Fruit fly (Drosophila melanogaster): ENCODE measurements around the gene CG8202.

Gene CG8202

DNA sequence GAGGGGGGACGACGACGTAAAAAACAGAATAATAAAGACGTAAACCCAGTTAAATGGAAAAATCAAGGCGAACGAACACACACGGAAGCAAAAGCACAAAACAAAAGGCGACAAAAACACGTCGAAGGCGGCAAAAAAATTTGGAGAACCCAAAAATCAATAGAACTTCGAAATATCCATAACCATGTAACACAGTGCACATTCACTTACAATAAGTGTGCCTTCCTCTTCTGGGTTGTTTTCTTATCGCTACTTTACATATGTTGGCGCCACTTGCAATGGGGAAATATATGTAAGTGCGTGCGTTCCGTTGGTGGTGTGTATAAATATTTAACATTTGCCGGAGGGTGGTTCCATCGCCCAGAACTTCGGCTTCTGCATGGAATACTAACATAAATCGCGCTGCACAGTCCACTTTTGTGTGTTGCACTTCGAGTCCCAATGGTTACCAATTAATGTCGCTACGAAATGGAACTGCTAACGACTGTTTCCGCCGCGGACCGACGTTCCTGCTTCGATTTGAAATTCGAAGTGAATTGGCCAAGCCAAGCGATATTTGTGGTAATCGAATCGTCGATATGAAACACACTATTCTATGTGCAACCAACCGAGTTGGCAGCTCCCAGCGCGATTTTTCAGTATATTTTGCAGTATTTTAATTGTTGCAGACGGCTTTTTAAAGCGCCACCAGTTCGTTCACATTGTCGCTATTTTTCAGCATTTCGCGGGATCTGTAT, 15.4 kb downstream of the CG8202 start, which contains the start of the genes CG9801 and Nasp (continued):
- no peak for TF ChIP-seq pan (optimal IDR thresholded peaks at IDR 0.05)
- TF ChIP-seq pan (GFP tag; optimal IDR thresholded peaks at IDR 0.05 in 1 of 2, IDR thresholded peaks at IDR 0.05 in 1 of 2), result peak in 1 of 2 experiments; percentile 35
- TF ChIP-seq CG4404 (GFP tag; IDR thresholded peaks at IDR 0.05), result no peak
- peak; percentile 71 for TF ChIP-seq CG7963 (GFP tag; IDR thresholded peaks at IDR 0.05; ENCODE audit: partially characterized antibody)
- TF ChIP-seq CG18764 (GFP tag; optimal IDR thresholded peaks at IDR 0.05), result no peak
- 0 out of 3 replicates have a peak, but pooled peaks have one; percentile 23 for TF ChIP-seq dysf (GFP tag; IDR thresholded peaks at IDR 0.05)

DNA sequence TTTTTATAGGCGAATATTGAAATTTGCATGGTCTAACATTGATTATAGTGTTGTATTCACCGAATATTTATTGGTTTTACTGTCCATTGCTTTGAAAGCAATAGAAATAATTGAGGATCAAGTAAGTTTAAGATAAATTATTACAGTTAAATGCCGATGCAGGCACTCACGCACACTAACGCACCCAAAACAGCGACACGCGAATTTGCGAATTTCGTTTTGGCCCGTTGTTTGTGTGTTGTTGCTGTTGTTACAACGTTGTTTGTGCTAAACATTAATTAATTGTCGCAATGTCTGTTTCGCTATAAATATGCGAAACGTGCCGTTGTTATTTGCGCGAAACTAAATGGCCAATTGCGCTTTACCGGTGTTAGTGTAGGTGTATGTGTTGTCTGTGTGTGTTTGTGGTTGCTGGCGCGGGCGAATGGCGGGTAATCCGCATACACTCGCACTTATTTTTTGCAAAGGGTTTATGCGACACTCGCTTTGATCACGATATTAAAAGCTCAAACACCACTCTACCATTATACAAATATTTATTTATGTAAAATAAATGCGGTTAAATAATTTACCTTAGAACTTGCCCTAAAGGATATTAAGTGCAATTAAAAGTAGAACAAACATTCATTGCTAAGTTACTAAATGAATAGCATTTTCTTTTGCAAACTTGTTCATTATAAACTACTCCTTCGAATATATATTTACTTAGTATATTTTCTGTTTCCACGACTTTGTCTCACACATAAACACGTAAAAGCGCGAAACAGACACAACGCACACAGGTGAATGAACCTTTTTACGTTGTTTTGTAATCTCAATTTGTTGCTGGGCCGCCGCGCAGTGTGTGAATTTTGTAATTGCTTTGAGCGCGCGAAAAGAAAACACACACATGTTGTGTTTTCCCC, 16.2 kb downstream of the CG8202 start:
- 0 out of 3 replicates have a peak, but pooled peaks have one; percentile 34 for TF ChIP-seq Dbx (GFP tag; IDR thresholded peaks at IDR 0.05)
- TF ChIP-seq CG9797 (GFP tag; optimal IDR thresholded peaks at IDR 0.05), result no peak
- no peak for TF ChIP-seq BEAF-32 (GFP tag; optimal IDR thresholded peaks at IDR 0.05)
- TF ChIP-seq sob (GFP tag; IDR thresholded peaks at IDR 0.05), result no peak
- TF ChIP-seq z (GFP tag; IDR thresholded peaks at IDR 0.05), result no peak
- TF ChIP-seq Drgx (GFP tag; IDR thresholded peaks at IDR 0.05), result peak; percentile 72; the same call in 1 of the 2 replicates
- no peak for TF ChIP-seq dan (GFP tag; IDR thresholded peaks at IDR 0.05)
- TF ChIP-seq CG32767 (GFP tag; IDR thresholded peaks at IDR 0.05), result no peak
- no peak for TF ChIP-seq pho (GFP tag; optimal IDR thresholded peaks at IDR 0.05)
- TF ChIP-seq CG17328 (GFP tag; IDR thresholded peaks at IDR 0.05), result no peak
- no peak for TF ChIP-seq CG13624 (GFP tag; optimal IDR thresholded peaks at IDR 0.05)
- no peak for TF ChIP-seq Mrtf (GFP tag; IDR thresholded peaks at IDR 0.05)
- TF ChIP-seq lilli (GFP tag; optimal IDR thresholded peaks at IDR 0.05), result peak; percentile 14
- no peak for TF ChIP-seq her (GFP tag; optimal IDR thresholded peaks at IDR 0.05)
- no peak for TF ChIP-seq lola (GFP tag; optimal IDR thresholded peaks at IDR 0.05)
- no peak for TF ChIP-seq NK7.1 (GFP tag; optimal IDR thresholded peaks at IDR 0.05)
- TF ChIP-seq tap (tag; optimal IDR thresholded peaks at IDR 0.05), result no peak
- TF ChIP-seq zen2 (GFP tag; IDR thresholded peaks at IDR 0.05; ENCODE audit: partially characterized antibody), result no peak
- TF ChIP-seq CG7556 (GFP tag; optimal IDR thresholded peaks at IDR 0.05), result peak; percentile 10
- no peak for TF ChIP-seq H2.0 (GFP tag; IDR thresholded peaks at IDR 0.05)
- TF ChIP-seq klu (GFP tag; IDR thresholded peaks at IDR 0.05), result no peak
- no peak for TF ChIP-seq CG15269 (tag; optimal IDR thresholded peaks at IDR 0.05)
- no peak for TF ChIP-seq Hsf (GFP tag; optimal IDR thresholded peaks at IDR 0.05)
- peak; percentile 11 for TF ChIP-seq bcd (GFP tag; optimal IDR thresholded peaks at IDR 0.05)
- no peak for TF ChIP-seq mirr (GFP tag; optimal IDR thresholded peaks at IDR 0.05)
- TF ChIP-seq sd (tag; optimal IDR thresholded peaks at IDR 0.05), result no peak
- no peak for TF ChIP-seq CG15011 (GFP tag; optimal IDR thresholded peaks at IDR 0.05)
- TF ChIP-seq GATAe (GFP tag; conservative IDR thresholded peaks at IDR 0.05), result no peak
- TF ChIP-seq otp (GFP tag; IDR thresholded peaks at IDR 0.05), result no peak
- TF ChIP-seq TFAM (GFP tag; optimal IDR thresholded peaks at IDR 0.05), result no peak
- no peak for TF ChIP-seq H15 (GFP tag; IDR thresholded peaks at IDR 0.05)
- peak; percentile 10 for TF ChIP-seq nmo (GFP tag; optimal IDR thresholded peaks at IDR 0.05)
- TF ChIP-seq CG12299 (tag; optimal IDR thresholded peaks at IDR 0.05), result no peak
- no peak for TF ChIP-seq ftz-f1 (GFP tag; optimal IDR thresholded peaks at IDR 0.05)
- TF ChIP-seq vnd (GFP tag; IDR thresholded peaks at IDR 0.05; ENCODE audit: partially characterized antibody), result no peak
- TF ChIP-seq emc (GFP tag; optimal IDR thresholded peaks at IDR 0.05), result no peak
- no peak for TF ChIP-seq sisA (GFP tag; IDR thresholded peaks at IDR 0.05)
- TF ChIP-seq chif (GFP tag; optimal IDR thresholded peaks at IDR 0.05), result no peak
- no peak for TF ChIP-seq ATbp (GFP tag; optimal IDR thresholded peaks at IDR 0.05)
- TF ChIP-seq CG18476 (GFP tag; optimal IDR thresholded peaks at IDR 0.05), result no peak
- TF ChIP-seq Atf6 (GFP tag; IDR thresholded peaks at IDR 0.05), result 0 out of 2 replicates have a peak, but pooled peaks have one; percentile 14

All from whole organism, embryonic.